Fruit fly (Drosophila melanogaster) whole organism, embryonic: ENCODE measurements around the gene Fign.
A peak's percentile ranks its signal among the peaks of the same experiment; 100 is the strongest.

Experiments
- Blimp-1 ChIP-seq: fragments of 200-800 bp; sonication (Bioruptor generic); optimal IDR thresholded peaks from 3 replicates; lab custom pipeline; 2018; ENCODE audit warnings: missing biosample characterization, missing genetic modification characterization, mild to moderate bottlenecking, moderate library complexity, missing genetic modification reagents
- CG10274 ChIP-seq: fragments of 200-800 bp; sonication (Bioruptor generic); optimal IDR thresholded peaks from 3 replicates; lab custom pipeline; 2017; ENCODE audit warnings: missing biosample characterization, mild to moderate bottlenecking, missing genetic modification characterization
- CG10366 ChIP-seq: fragments of 200-800 bp; sonication (Bioruptor generic); IDR thresholded peaks from 2 replicates; pipeline ENCODE4 v1.3.6; 2022; ENCODE audit warnings: missing biosample characterization, missing genetic modification characterization
- CG10431 ChIP-seq: fragments of 200-800 bp; sonication (Bioruptor generic); optimal IDR thresholded peaks from 3 replicates; lab custom pipeline; 2018; ENCODE audit warnings: missing biosample characterization, mild to moderate bottlenecking, missing genetic modification characterization
- CG10462 ChIP-seq: fragments of 200-800 bp; sonication (Bioruptor generic); optimal IDR thresholded peaks from 2 replicates; lab custom pipeline; 2016; ENCODE audit warnings: missing biosample characterization, missing genetic modification characterization
- CG12236 ChIP-seq: fragments of 200-800 bp; sonication (Bioruptor generic); optimal IDR thresholded peaks from 2 replicates; lab custom pipeline; 2016; ENCODE audit warnings: missing biosample characterization, missing genetic modification characterization
- CG12659 ChIP-seq: fragments of 200-800 bp; sonication (Bioruptor generic); optimal IDR thresholded peaks from 3 replicates; lab custom pipeline; 2017; ENCODE audit warnings: mild to moderate bottlenecking, missing biosample characterization, missing genetic modification reagents, missing genetic modification characterization
- CG13287 ChIP-seq: fragments of 200-800 bp; sonication (Bioruptor generic); IDR thresholded peaks from 2 replicates; pipeline ENCODE4 v1.3.6; 2022; ENCODE audit warnings: missing biosample characterization, missing genetic modification characterization; ENCODE audit not compliant: partially characterized antibody
- CG13624 ChIP-seq: fragments of 200-800 bp; sonication (Bioruptor generic); optimal IDR thresholded peaks from 2 replicates; lab custom pipeline; 2016; ENCODE audit warnings: missing biosample characterization, missing genetic modification characterization
- CG16863 ChIP-seq: fragments of 200-800 bp; sonication (Bioruptor generic); optimal IDR thresholded peaks from 3 replicates; lab custom pipeline; 2016; ENCODE audit warnings: missing biosample characterization, missing genetic modification characterization
- CG17328 ChIP-seq: fragments of 200-800 bp; sonication (Bioruptor generic); IDR thresholded peaks from 2 replicates; pipeline ENCODE4 v1.3.6; 2022; ENCODE audit warnings: missing biosample characterization, missing genetic modification characterization
- CG42726 ChIP-seq: fragments of 200-800 bp; sonication (Bioruptor generic); IDR thresholded peaks from 2 replicates; pipeline ENCODE4 v1.3.6; 2022; ENCODE audit warnings: missing biosample characterization, missing genetic modification characterization; ENCODE audit not compliant: partially characterized antibody
- CG4328 ChIP-seq: fragments of 200-800 bp; sonication (Bioruptor generic); optimal IDR thresholded peaks from 3 replicates; lab custom pipeline; 2017; ENCODE audit warnings: missing biosample characterization, missing genetic modification reagents, missing genetic modification characterization
- CG4404 ChIP-seq: fragments of 200-800 bp; sonication (Bioruptor generic); IDR thresholded peaks from 2 replicates; pipeline ENCODE4 v1.3.6; 2022; ENCODE audit warnings: missing biosample characterization, missing genetic modification characterization
- CG7839 ChIP-seq: fragments of 200-800 bp; sonication (Bioruptor generic); optimal IDR thresholded peaks from 3 replicates; lab custom pipeline; 2018; ENCODE audit warnings: missing biosample characterization, mild to moderate bottlenecking, missing genetic modification characterization, moderate library complexity
- CG7963 ChIP-seq: fragments of 200-800 bp; sonication (Bioruptor generic); IDR thresholded peaks from 3 replicates; pipeline ENCODE4 v1.3.6; 2022; ENCODE audit warnings: missing biosample characterization, missing genetic modification characterization; ENCODE audit not compliant: partially characterized antibody
- CG8290 ChIP-seq, 3 experiments: fragments of 200-800 bp; sonication (Bioruptor generic); optimal IDR thresholded peaks; 2 replicates each; lab custom pipeline; 2016 to 2019; ENCODE audit warnings: missing biosample characterization in 3 of 3, missing genetic modification characterization in 3 of 3, mild to moderate bottlenecking in 2 of 3, moderate library complexity in 1 of 3
- CG8359 ChIP-seq: fragments of 200-800 bp; sonication (Bioruptor generic); optimal IDR thresholded peaks from 2 replicates; lab custom pipeline; 2017; ENCODE audit warnings: missing biosample characterization, mild to moderate bottlenecking, missing genetic modification characterization, borderline replicate concordance
- CG8478 ChIP-seq: fragments of >200 bp; optimal IDR thresholded peaks from 2 replicates; lab custom pipeline; 2018
- CG9727 ChIP-seq: fragments of 200-800 bp; sonication (Bioruptor generic); optimal IDR thresholded peaks from 3 replicates; lab custom pipeline; 2017; ENCODE audit warnings: missing biosample characterization, mild to moderate bottlenecking, missing genetic modification characterization
- CrebB ChIP-seq: fragments of 200-800 bp; sonication (Bioruptor generic); optimal IDR thresholded peaks from 3 replicates; lab custom pipeline; 2018; ENCODE audit warnings: missing biosample characterization, mild to moderate bottlenecking, missing genetic modification characterization
- D19A ChIP-seq: fragments of 200-800 bp; optimal IDR thresholded peaks from 3 replicates; lab custom pipeline; 2019; ENCODE audit warnings: missing biosample characterization, mild to moderate bottlenecking, missing genetic modification characterization, moderate library complexity
- Dfd ChIP-seq, 2 experiments: fragments of >200 bp; optimal IDR thresholded peaks; 2 replicates each; lab custom pipeline; 2017; ENCODE audit warnings: missing biosample characterization in 2 of 2, missing genetic modification characterization in 2 of 2
- Dip2 ChIP-seq: fragments of 200-800 bp; sonication (Bioruptor generic); IDR thresholded peaks from 2 replicates; pipeline ENCODE4 v1.3.6; 2022; ENCODE audit warnings: missing biosample characterization, missing genetic modification characterization
- Doc2 ChIP-seq: fragments of 200-800 bp; sonication (Bioruptor generic); IDR thresholded peaks from 2 replicates; pipeline ENCODE4 v1.3.6; 2022; ENCODE audit warnings: missing biosample characterization, missing genetic modification characterization
- Ets65A ChIP-seq: fragments of 200-800 bp; sonication (Bioruptor generic); peaks from one replicate; lab custom pipeline; 2016; ENCODE audit warnings: missing biosample characterization, missing genetic modification characterization
- Hmx ChIP-seq: fragments of 200-800 bp; sonication (Bioruptor generic); optimal IDR thresholded peaks from 2 replicates; lab custom pipeline; 2016; ENCODE audit warnings: missing biosample characterization, missing genetic modification characterization
- Jarid2 ChIP-seq: fragments of 200-800 bp; sonication (Bioruptor generic); optimal IDR thresholded peaks from 3 replicates; lab custom pipeline; 2017; ENCODE audit warnings: mild to moderate bottlenecking, missing biosample characterization, missing genetic modification reagents, missing genetic modification characterization
- Lim3 ChIP-seq: fragments of 200-800 bp; sonication (Bioruptor generic); IDR thresholded peaks from 2 replicates; pipeline ENCODE4 v1.3.6; 2022; ENCODE audit warnings: missing biosample characterization, missing genetic modification characterization
- Meics ChIP-seq: fragments of 200-800 bp; sonication (Bioruptor generic); optimal IDR thresholded peaks from 2 replicates; lab custom pipeline; 2017; ENCODE audit warnings: missing biosample characterization, mild to moderate bottlenecking, missing genetic modification characterization
- Ravus ChIP-seq: fragments of 200-800 bp; sonication (Bioruptor generic); IDR thresholded peaks from 2 replicates; pipeline ENCODE4 v1.3.6; 2022; ENCODE audit warnings: missing biosample characterization, missing genetic modification characterization
- bowl ChIP-seq: fragments of 200-800 bp; sonication (Bioruptor generic); IDR thresholded peaks from 2 replicates; pipeline ENCODE4 v1.3.6; 2022; ENCODE audit warnings: missing biosample characterization, missing genetic modification characterization
- crol ChIP-seq: fragments of 200-800 bp; sonication (Bioruptor generic); IDR thresholded peaks from 2 replicates; pipeline ENCODE4 v1.3.6; 2022; ENCODE audit warnings: missing biosample characterization, missing genetic modification characterization
- cwo ChIP-seq: fragments of 200-800 bp; sonication (Bioruptor generic); optimal IDR thresholded peaks from 3 replicates; lab custom pipeline; 2017; ENCODE audit warnings: missing biosample characterization, missing genetic modification characterization, mild to moderate bottlenecking, moderate library complexity, missing genetic modification reagents
- gcm ChIP-seq: fragments of 200-800 bp; sonication (Bioruptor generic); optimal IDR thresholded peaks from 2 replicates; lab custom pipeline; 2019; ENCODE audit warnings: missing biosample characterization, mild to moderate bottlenecking, missing genetic modification characterization, moderate library complexity
- gfzf ChIP-seq: fragments of 200-800 bp; sonication (Bioruptor generic); optimal IDR thresholded peaks from 2 replicates; lab custom pipeline; 2016; ENCODE audit warnings: missing biosample characterization, mild to moderate bottlenecking, missing genetic modification characterization, moderate library complexity
- gt ChIP-seq: fragments of 200-800 bp; sonication (Bioruptor generic); IDR thresholded peaks from 2 replicates; pipeline ENCODE4 v1.3.6; 2022; ENCODE audit warnings: missing biosample characterization, missing genetic modification characterization
- hkb ChIP-seq, 2 experiments: fragments of 200-800 bp in 1 of 2; fragments of >200 bp in 1 of 2; sonication (Bioruptor generic) in 1 of 2; IDR thresholded peaks in 1 of 2; optimal IDR thresholded peaks in 1 of 2; 2 replicates each; pipeline versions ENCODE4 v1.3.6 to Lab custom; 2017 to 2022; ENCODE audit warnings: missing biosample characterization in 1 of 2, missing genetic modification characterization in 1 of 2
- lab ChIP-seq: fragments of 200-800 bp; sonication (Bioruptor generic); optimal IDR thresholded peaks from 3 replicates; lab custom pipeline; 2017; ENCODE audit warnings: missing biosample characterization, missing genetic modification characterization, mild to moderate bottlenecking, moderate library complexity, missing genetic modification reagents
- mam ChIP-seq: fragments of 200-800 bp; sonication (Bioruptor generic); optimal IDR thresholded peaks from 3 replicates; lab custom pipeline; 2016; ENCODE audit warnings: missing biosample characterization, missing genetic modification characterization
- pb ChIP-seq: fragments of 200-800 bp; sonication (Bioruptor generic); optimal IDR thresholded peaks from 3 replicates; lab custom pipeline; 2016; ENCODE audit warnings: missing biosample characterization, missing genetic modification characterization
- run ChIP-seq: fragments of 200-800 bp; sonication (Bioruptor generic); optimal IDR thresholded peaks from 3 replicates; lab custom pipeline; 2018; ENCODE audit warnings: missing biosample characterization, mild to moderate bottlenecking, missing genetic modification characterization
- seq ChIP-seq: fragments of 200-800 bp; sonication (Bioruptor generic); IDR thresholded peaks from 2 replicates; pipeline ENCODE4 v1.3.6; 2022; ENCODE audit warnings: missing biosample characterization, missing genetic modification characterization
- sima ChIP-seq: fragments of 200-800 bp; sonication (Bioruptor generic); optimal IDR thresholded peaks from 2 replicates; lab custom pipeline; 2016; ENCODE audit warnings: missing biosample characterization, missing genetic modification characterization
- sr ChIP-seq: fragments of 200-800 bp; sonication (Bioruptor generic); IDR thresholded peaks from 3 replicates; pipeline ENCODE4 v1.3.6; 2022; ENCODE audit warnings: missing biosample characterization, missing genetic modification characterization
- stc ChIP-seq: fragments of 200-800 bp; sonication (Bioruptor generic); IDR thresholded peaks from 2 replicates; pipeline ENCODE4 v1.3.6; 2022; ENCODE audit warnings: missing biosample characterization, missing genetic modification characterization
- tio ChIP-seq: fragments of 200-800 bp; sonication (Bioruptor generic); optimal IDR thresholded peaks from 2 replicates; lab custom pipeline; 2017; ENCODE audit warnings: missing biosample characterization, missing genetic modification characterization, inconsistent platforms
- wdn ChIP-seq: fragments of 200-800 bp; sonication (Bioruptor generic); IDR thresholded peaks from 2 replicates; pipeline ENCODE4 v1.3.6; 2022; ENCODE audit warnings: missing biosample characterization, missing genetic modification characterization

Gene Fign

dm6 chr2L:3301755-3302499 lies 17.7 kb downstream of the Fign start (continued):
- TF ChIP-seq CG12659 (GFP tag; lab: Kevin White, UChicago): peak; percentile 100
- TF ChIP-seq mam (GFP tag; lab: Kevin White, UChicago): peak; percentile 100
- peak; percentile 61 for TF ChIP-seq hkb (optimal IDR thresholded peaks at IDR 0.05; lab: Kevin White, UChicago)
- peak; percentile 99 for TF ChIP-seq hkb (GFP tag; IDR thresholded peaks at IDR 0.05; lab: Robert Waterston, UW)
- TF ChIP-seq CG7963 (GFP tag; lab: Robert Waterston, UW): no peak
- TF ChIP-seq CG4328: peak; percentile 100
- TF ChIP-seq Dfd (GFP tag; optimal IDR thresholded peaks at IDR 0.05; lab: Kevin White, UChicago): peak in 1 of 2 experiments; percentile 75
- peak; percentile 99 for TF ChIP-seq CG17328 (GFP tag; lab: Robert Waterston, UW)
- TF ChIP-seq CG8290 (GFP tag; optimal IDR thresholded peaks at IDR 0.05; lab: Kevin White, UChicago): peak; percentile 100
- TF ChIP-seq CG8290 (tag; optimal IDR thresholded peaks at IDR 0.05; lab: Kevin White, UChicago): peak; percentile 99 to 100
- peak; percentile 95 for TF ChIP-seq CG8359 (GFP tag; lab: Kevin White, UChicago)
- TF ChIP-seq CG7839 (tag; lab: Kevin White, UChicago): peak; percentile 100
- TF ChIP-seq wdn: peak; percentile 99
- peak; percentile 47; the same call in 1 of the 2 replicates for TF ChIP-seq CG13287 (GFP tag; lab: Robert Waterston, UW)
- peak; percentile 99 for TF ChIP-seq CG10431 (GFP tag; lab: Kevin White, UChicago)
- peak; percentile 99 for TF ChIP-seq CG10274 (GFP tag; lab: Kevin White, UChicago)
- peak; percentile 99 for TF ChIP-seq CG4404 (GFP tag; lab: Robert Waterston, UW)
- peak; percentile 100 for TF ChIP-seq Meics (GFP tag; lab: Kevin White, UChicago)
- peak; percentile 100 for TF ChIP-seq CG13624 (GFP tag; lab: Kevin White, UChicago)
- TF ChIP-seq CG16863 (GFP tag; lab: Kevin White, UChicago): peak; percentile 100
- peak; percentile 99 for TF ChIP-seq CG10366 (GFP tag; lab: Robert Waterston, UW)
- peak; percentile 98 for TF ChIP-seq gt (GFP tag; lab: Robert Waterston, UW)
- TF ChIP-seq CG42726 (GFP tag; lab: Robert Waterston, UW): no peak
- peak; percentile 100 for TF ChIP-seq pb (GFP tag; lab: Kevin White, UChicago)
- peak; percentile 98 for TF ChIP-seq Hmx (GFP tag; lab: Kevin White, UChicago)
- TF ChIP-seq Ets65A: peak; percentile 100
- TF ChIP-seq sima (GFP tag; lab: Kevin White, UChicago): peak; percentile 99
- peak; percentile 97 for TF ChIP-seq bowl (GFP tag; lab: Robert Waterston, UW)
- peak; percentile 100 for TF ChIP-seq CrebB
- peak; percentile 98 for TF ChIP-seq stc (GFP tag; lab: Robert Waterston, UW)
- peak; percentile 93 for TF ChIP-seq sr (GFP tag; lab: Robert Waterston, UW)
- TF ChIP-seq CG10462 (GFP tag; lab: Kevin White, UChicago): peak; percentile 99
- TF ChIP-seq CG12236: peak; percentile 99
- TF ChIP-seq Blimp-1 (GFP tag; lab: Kevin White, UChicago): peak; percentile 99
- TF ChIP-seq tio (GFP tag; lab: Kevin White, UChicago): peak; percentile 99
- TF ChIP-seq seq (GFP tag; lab: Robert Waterston, UW): peak; percentile 99
- peak; percentile 98 for TF ChIP-seq run (tag; lab: Kevin White, UChicago)
- TF ChIP-seq cwo: peak; percentile 99
- peak; percentile 97 for TF ChIP-seq Doc2 (GFP tag; lab: Robert Waterston, UW)
- TF ChIP-seq Dip2 (GFP tag; lab: Robert Waterston, UW): peak; percentile 77
- peak; percentile 45 for TF ChIP-seq gfzf (GFP tag; lab: Kevin White, UChicago)
- TF ChIP-seq lab (GFP tag; lab: Kevin White, UChicago): peak; percentile 100
- peak; percentile 100 for TF ChIP-seq CG9727 (GFP tag; lab: Kevin White, UChicago)
- TF ChIP-seq gcm (GFP tag; lab: Kevin White, UChicago): peak; percentile 100
- peak; percentile 98 for TF ChIP-seq D19A (tag; lab: Kevin White, UChicago)
- TF ChIP-seq Lim3: peak; percentile 92
- TF ChIP-seq Jarid2: peak; percentile 96
- TF ChIP-seq Ravus: peak; percentile 97
- TF ChIP-seq CG8478 (lab: Kevin White, UChicago): no peak
- peak; percentile 97 for TF ChIP-seq crol (GFP tag; lab: Robert Waterston, UW)
